Comparison of ENCODE assay signal across 3 fruit fly cellular contexts in genomic region chr2L:18652663-18653327, dm6.
TF ChIP-seq lines count a peak whose summit lies in the region.

Gene Cyp310a1 (minus strand): TSS chr2L:18653010.

- TF ChIP-seq CTCF in whole organism, embryonic (GFP tag; optimal IDR thresholded peaks at IDR 0.05; lab: Kevin White, UChicago) = no peak

TF ChIP-seq in whole organism, embryonic, 481 proteins besides CTCF, POLR2A, EP300 and RAD21:
- TF ChIP-seq zf30C (GFP tag; optimal IDR thresholded peaks at IDR 0.05; lab: Kevin White, UChicago) (no peak), Trl (optimal IDR thresholded peaks at IDR 0.05; lab: Kevin White, UChicago) (no peak), Trl (GFP tag; optimal IDR thresholded peaks at IDR 0.05; lab: Kevin White, UChicago) (no peak), pros (GFP tag; optimal IDR thresholded peaks at IDR 0.05; lab: Kevin White, UChicago) (no peak), CG30431 (GFP tag; optimal IDR thresholded peaks at IDR 0.05; lab: Kevin White, UChicago) (no peak), insv (GFP tag; optimal IDR thresholded peaks at IDR 0.05; lab: Kevin White, UChicago) (no peak), zfh1 (GFP tag; IDR thresholded peaks at IDR 0.05; lab: Robert Waterston, UW) (no peak), repo (GFP tag; optimal IDR thresholded peaks at IDR 0.05; lab: Kevin White, UChicago) (no peak), org-1 (GFP tag; optimal IDR thresholded peaks at IDR 0.05; lab: Kevin White, UChicago) (no peak), CG4424 (GFP tag; optimal IDR thresholded peaks at IDR 0.05; lab: Kevin White, UChicago) (no peak), CG1024 (GFP tag; IDR thresholded peaks at IDR 0.05; lab: Robert Waterston, UW) (no peak), dpn (GFP tag; optimal IDR thresholded peaks at IDR 0.05; lab: Kevin White, UChicago) (no peak), p53 (GFP tag; optimal IDR thresholded peaks at IDR 0.05; lab: Kevin White, UChicago) (no peak), Oaz (GFP tag; IDR thresholded peaks at IDR 0.05; lab: Robert Waterston, UW) (no peak), Med (GFP tag; lab: Kevin White, UChicago) (peak; percentile 34), CoRest (tag; optimal IDR thresholded peaks at IDR 0.05; lab: Kevin White, UChicago) (no peak), CG3847 (GFP tag; IDR thresholded peaks at IDR 0.05; lab: Robert Waterston, UW) (no peak), CkIIα-i1 (GFP tag; IDR thresholded peaks at IDR 0.05; lab: Robert Waterston, UW) (no peak), CG30403 (GFP tag; optimal IDR thresholded peaks at IDR 0.05; lab: Kevin White, UChicago) (no peak), trem (tag; optimal IDR thresholded peaks at IDR 0.05; lab: Kevin White, UChicago) (peak; percentile 48), twi (tag; optimal IDR thresholded peaks at IDR 0.05; lab: Kevin White, UChicago) (peak; percentile 83), so (GFP tag; IDR thresholded peaks at IDR 0.05; lab: Robert Waterston, UW) (no peak), br (optimal IDR thresholded peaks at IDR 0.05; lab: Kevin White, UChicago) (no peak), vnd (GFP tag; IDR thresholded peaks at IDR 0.05; lab: Robert Waterston, UW; ENCODE audit: partially characterized antibody) (no peak)

TF ChIP-seq in whole organism, prepupa, 60 proteins besides CTCF, POLR2A, EP300 and RAD21:
- TF ChIP-seq CG10631 (GFP tag; optimal IDR thresholded peaks at IDR 0.05; lab: Kevin White, UChicago) = no peak
- peak; percentile 90 for TF ChIP-seq Blimp-1 (GFP tag; optimal IDR thresholded peaks at IDR 0.05; lab: Kevin White, UChicago)
- no peak for TF ChIP-seq CG10669 (GFP tag; optimal IDR thresholded peaks at IDR 0.05; lab: Kevin White, UChicago)
- TF ChIP-seq CG6808 (GFP tag; optimal IDR thresholded peaks at IDR 0.05; lab: Kevin White, UChicago) = no peak
- TF ChIP-seq dsx (GFP tag; optimal IDR thresholded peaks at IDR 0.05; lab: Kevin White, UChicago; ENCODE audit: poor library complexity, severe bottlenecking) = no peak
- TF ChIP-seq CG31627 (GFP tag; optimal IDR thresholded peaks at IDR 0.05; lab: Kevin White, UChicago) = no peak
- TF ChIP-seq CG16779 (tag; optimal IDR thresholded peaks at IDR 0.05; lab: Kevin White, UChicago) = no peak
- TF ChIP-seq CG11902 (GFP tag; optimal IDR thresholded peaks at IDR 0.05; lab: Kevin White, UChicago) = no peak
- peak; percentile 32; the same call in 1 of the 3 replicates for TF ChIP-seq CG6163 (GFP tag; IDR thresholded peaks at IDR 0.05; lab: Robert Waterston, UW)

TF ChIP-seq in whole organism, wandering third instar larva, 38 proteins besides CTCF, POLR2A, EP300 and RAD21:
- no peak for TF ChIP-seq woc (GFP tag; optimal IDR thresholded peaks at IDR 0.05; lab: Kevin White, UChicago)
- TF ChIP-seq CG9705 (GFP tag; optimal IDR thresholded peaks at IDR 0.05; lab: Kevin White, UChicago) = no peak
- TF ChIP-seq Rel (GFP tag; optimal IDR thresholded peaks at IDR 0.05; lab: Kevin White, UChicago) = no peak
- peak; percentile 83 for TF ChIP-seq Rel (tag; optimal IDR thresholded peaks at IDR 0.05; lab: Kevin White, UChicago)
- no peak for TF ChIP-seq lola (GFP tag; optimal IDR thresholded peaks at IDR 0.05; lab: Kevin White, UChicago)
- TF ChIP-seq foxo (GFP tag; optimal IDR thresholded peaks at IDR 0.05; lab: Kevin White, UChicago) = no peak
- no peak for TF ChIP-seq tai (GFP tag; optimal IDR thresholded peaks at IDR 0.05; lab: Kevin White, UChicago)

Comparison
In these comparisons a context has a peak if more than half of its experiments do, and no peak if none do; other contexts are left out.
1. Of the 7 proteins assayed by ChIP-seq in both whole organism, embryonic and whole organism, prepupa: peak only in whole organism, embryonic: none; only in whole organism, prepupa: Blimp-1; in both: none; in neither: 6.